Worm (Caenorhabditis elegans) whole organism, L1 larva: ENCODE data around the gene srx-125.

Experiments
- alr-1 ChIP-seq: fragments of 200-800 bp; sonication (Bioruptor generic); optimal IDR thresholded peaks from 2 replicates; lab custom pipeline; 2018; ENCODE audit warnings: borderline replicate concordance, mild to moderate bottlenecking, missing genetic modification characterization, missing compliant biosample characterization
- blmp-1 ChIP-seq: fragments of 150-350 bp; optimal IDR thresholded peaks from 2 replicates; lab custom pipeline; 2014; ENCODE audit warnings: missing biosample characterization, missing genetic modification characterization
- elt-3 ChIP-seq, 6 experiments: fragments of 150-350 bp in 1 of 6; sonication (generic microtip); optimal IDR thresholded peaks; 2 replicates each; lab custom pipeline; 2017 to 2018; ENCODE audit warnings: missing biosample characterization in 6 of 6, missing genetic modification characterization in 6 of 6, inconsistent platforms in 1 of 6
- hlh-17 ChIP-seq: fragments of 200-800 bp; sonication (Bioruptor generic); optimal IDR thresholded peaks from 2 replicates; lab custom pipeline; 2018; ENCODE audit warnings: missing genetic modification characterization, mild to moderate bottlenecking, missing compliant biosample characterization, moderate library complexity, borderline replicate concordance
- lin-39 ChIP-seq: fragments of 150-350 bp; optimal IDR thresholded peaks from 2 replicates; lab custom pipeline; 2014; ENCODE audit warnings: missing biosample characterization, missing genetic modification reagents, missing genetic modification characterization
- nhr-12 ChIP-seq: sonication (generic microtip); optimal IDR thresholded peaks from 2 replicates; lab custom pipeline; 2017; ENCODE audit warnings: missing biosample characterization, missing genetic modification characterization
- nhr-71 ChIP-seq: sonication (generic microtip); optimal IDR thresholded peaks from 2 replicates; lab custom pipeline; 2016; ENCODE audit warnings: mild to moderate bottlenecking, missing genetic modification characterization, moderate library complexity, missing compliant biosample characterization
- nhr-76 ChIP-seq: sonication (generic microtip); optimal IDR thresholded peaks from 2 replicates; lab custom pipeline; 2017; ENCODE audit warnings: missing biosample characterization, missing genetic modification characterization
- pag-3 ChIP-seq: sonication (generic microtip); optimal IDR thresholded peaks from 2 replicates; lab custom pipeline; 2017; ENCODE audit warnings: missing genetic modification characterization, mild to moderate bottlenecking, missing compliant biosample characterization, antibody characterized with exemption, borderline replicate concordance; ENCODE audit not compliant: insufficient read depth
- pqm-1 ChIP-seq: sonication (generic microtip); optimal IDR thresholded peaks from 3 replicates; lab custom pipeline; 2017; ENCODE audit warnings: missing biosample characterization, missing genetic modification characterization
- skn-1 ChIP-seq: fragments of 150-350 bp; optimal IDR thresholded peaks from 2 replicates; lab custom pipeline; 2014; ENCODE audit warnings: missing biosample characterization, missing genetic modification characterization
- unc-86 ChIP-seq: sonication (generic microtip); optimal IDR thresholded peaks from 2 replicates; lab custom pipeline; 2016; ENCODE audit warnings: missing genetic modification characterization, missing compliant biosample characterization

DNA sequence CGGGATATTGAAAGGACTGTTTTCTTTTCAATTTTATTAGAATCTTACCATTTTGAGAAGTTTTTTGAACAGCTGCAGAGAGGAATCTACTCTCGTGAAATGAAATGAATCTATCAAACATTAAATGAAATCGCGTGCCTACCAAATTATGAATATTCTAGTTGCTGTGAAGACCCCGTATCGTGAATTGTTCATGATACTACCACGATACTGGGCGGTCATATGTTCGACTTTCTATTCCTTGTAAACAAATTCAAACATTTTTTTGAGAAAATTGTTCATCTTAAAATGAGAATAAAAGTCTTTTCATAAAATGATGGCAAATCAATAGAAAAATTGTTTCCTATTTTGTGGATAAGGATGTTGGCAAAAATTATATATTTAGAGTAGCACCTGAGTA lies 18.7 kb downstream of the srx-125 start, which contains the start of gene gcy-34:
- TF ChIP-seq nhr-12 (tag; lab: Kevin White, UChicago) (no peak), hlh-17 (no peak), pag-3 (tag; lab: Kevin White, UChicago) (no peak), unc-86 (tag; lab: Kevin White, UChicago) (no peak), alr-1 (tag; lab: Kevin White, UChicago) (no peak), blmp-1 (tag; lab: Kevin White, UChicago) (no peak), nhr-71 (no peak), pqm-1 (tag; lab: Kevin White, UChicago) (no peak), skn-1 (tag; lab: Kevin White, UChicago) (no peak), nhr-76 (tag; lab: Kevin White, UChicago) (no peak), lin-39 (no peak), elt-3 (tag; optimal IDR thresholded peaks at IDR 0.05; lab: Kevin White, UChicago) (no peak)
